Fruit fly (Drosophila melanogaster) whole organism, embryonic: ENCODE measurements around the gene CG33552.

Experiments used
- Abd-B ChIP-seq: fragments of 200-800 bp; sonication (Bioruptor generic); optimal IDR thresholded peaks from 2 replicates; lab custom pipeline; 2018; ENCODE audit warnings: missing biosample characterization, mild to moderate bottlenecking, missing genetic modification characterization, moderate library complexity
- B-H1 ChIP-seq: fragments of 200-800 bp; sonication (Bioruptor generic); IDR thresholded peaks from 3 replicates; pipeline ENCODE4 v1.3.6; 2022; ENCODE audit warnings: missing biosample characterization, missing genetic modification characterization
- BEAF-32 ChIP-seq: fragments of 200-800 bp; sonication (Bioruptor generic); optimal IDR thresholded peaks from 3 replicates; lab custom pipeline; 2017; ENCODE audit warnings: missing biosample characterization, missing genetic modification characterization, mild to moderate bottlenecking, moderate library complexity, missing genetic modification reagents
- Blimp-1 ChIP-seq: fragments of 200-800 bp; sonication (Bioruptor generic); optimal IDR thresholded peaks from 3 replicates; lab custom pipeline; 2018; ENCODE audit warnings: missing biosample characterization, missing genetic modification characterization, mild to moderate bottlenecking, moderate library complexity, missing genetic modification reagents
- CG10959 ChIP-seq: fragments of 200-800 bp; sonication (Bioruptor generic); IDR thresholded peaks from 2 replicates; pipeline ENCODE4 v1.3.6; 2022; ENCODE audit warnings: missing biosample characterization, missing genetic modification characterization
- CG12391 ChIP-seq: fragments of 200-800 bp; sonication (Bioruptor generic); optimal IDR thresholded peaks from 3 replicates; lab custom pipeline; 2018; ENCODE audit warnings: missing biosample characterization, mild to moderate bottlenecking, missing genetic modification characterization, moderate library complexity
- CG12659 ChIP-seq: fragments of 200-800 bp; sonication (Bioruptor generic); optimal IDR thresholded peaks from 3 replicates; lab custom pipeline; 2017; ENCODE audit warnings: mild to moderate bottlenecking, missing biosample characterization, missing genetic modification reagents, missing genetic modification characterization
- CG12769 ChIP-seq: fragments of 200-800 bp; sonication (Bioruptor generic); optimal IDR thresholded peaks from 2 replicates; lab custom pipeline; 2019; ENCODE audit warnings: missing biosample characterization, mild to moderate bottlenecking, missing genetic modification characterization, moderate library complexity
- CG13424 ChIP-seq: fragments of 200-800 bp; sonication (Bioruptor generic); optimal IDR thresholded peaks from 2 replicates; lab custom pipeline; 2019; ENCODE audit warnings: missing biosample characterization, mild to moderate bottlenecking, missing genetic modification characterization, moderate library complexity
- CG14667 ChIP-seq: fragments of 200-800 bp; sonication (Bioruptor generic); IDR thresholded peaks from 2 replicates; pipeline ENCODE4 v1.3.6; 2022; ENCODE audit warnings: missing biosample characterization, missing genetic modification characterization
- CG14965 ChIP-seq: fragments of 200-800 bp; sonication (Bioruptor generic); optimal IDR thresholded peaks from 2 replicates; lab custom pipeline; 2016; ENCODE audit warnings: missing biosample characterization, missing genetic modification characterization, borderline replicate concordance
- CG1602 ChIP-seq: fragments of 200-800 bp; sonication (Bioruptor generic); optimal IDR thresholded peaks from 3 replicates; lab custom pipeline; 2016; ENCODE audit warnings: missing biosample characterization, missing genetic modification characterization
- CG18764 ChIP-seq: fragments of 200-800 bp; sonication (Bioruptor generic); optimal IDR thresholded peaks from 3 replicates; lab custom pipeline; 2016; ENCODE audit warnings: missing biosample characterization, missing genetic modification characterization
- CG31365 ChIP-seq: fragments of 200-800 bp; sonication (Bioruptor generic); optimal IDR thresholded peaks from 2 replicates; lab custom pipeline; 2018; ENCODE audit warnings: missing biosample characterization, mild to moderate bottlenecking, missing genetic modification characterization
- CG34422 ChIP-seq: fragments of 200-800 bp; sonication (Bioruptor generic); IDR thresholded peaks from 3 replicates; pipeline ENCODE4 v1.3.6; 2022; ENCODE audit warnings: missing biosample characterization, missing genetic modification characterization
- CG3838 ChIP-seq: fragments of 200-800 bp; sonication (Bioruptor generic); optimal IDR thresholded peaks from 3 replicates; lab custom pipeline; 2016; ENCODE audit warnings: missing biosample characterization, missing genetic modification characterization
- CG4360 ChIP-seq: fragments of 200-800 bp; sonication (Bioruptor generic); IDR thresholded peaks from 2 replicates; pipeline ENCODE4 v1.3.6; 2022; ENCODE audit warnings: missing biosample characterization, missing genetic modification characterization
- CG6791 ChIP-seq: fragments of 200-800 bp; sonication (Bioruptor generic); IDR thresholded peaks from 3 replicates; pipeline ENCODE4 v1.3.6; 2022; ENCODE audit warnings: missing biosample characterization, missing genetic modification characterization; ENCODE audit not compliant: partially characterized antibody
- CG7271 ChIP-seq: fragments of 200-800 bp; sonication (Bioruptor generic); optimal IDR thresholded peaks from 2 replicates; lab custom pipeline; 2018; ENCODE audit warnings: missing biosample characterization, mild to moderate bottlenecking, missing genetic modification characterization, moderate library complexity
- CG8765 ChIP-seq: fragments of 200-800 bp; sonication (Bioruptor generic); IDR thresholded peaks from 2 replicates; pipeline ENCODE4 v1.3.6; 2022; ENCODE audit warnings: missing biosample characterization, missing genetic modification characterization
- Chrac-16 ChIP-seq: fragments of 200-800 bp; sonication (Bioruptor generic); optimal IDR thresholded peaks from 3 replicates; lab custom pipeline; 2016; ENCODE audit warnings: missing biosample characterization, missing genetic modification characterization
- Dad ChIP-seq: fragments of 200-800 bp; sonication (Bioruptor generic); optimal IDR thresholded peaks from 3 replicates; lab custom pipeline; 2016; ENCODE audit warnings: missing biosample characterization, missing genetic modification characterization
- Fer1 ChIP-seq: fragments of 200-800 bp; sonication (Bioruptor generic); optimal IDR thresholded peaks from 2 replicates; lab custom pipeline; 2017; ENCODE audit warnings: missing biosample characterization, mild to moderate bottlenecking, missing genetic modification characterization
- Fer3 ChIP-seq: fragments of 200-800 bp; sonication (Bioruptor generic); optimal IDR thresholded peaks from 2 replicates; lab custom pipeline; 2018; ENCODE audit warnings: missing biosample characterization, mild to moderate bottlenecking, missing genetic modification characterization, moderate library complexity
- Gug ChIP-seq: fragments of 200-800 bp; sonication (Bioruptor generic); IDR thresholded peaks from 4 replicates; pipeline ENCODE4 v1.3.6; 2022; ENCODE audit warnings: missing biosample characterization, missing genetic modification characterization
- H15 ChIP-seq: fragments of 200-800 bp; sonication (Bioruptor generic); IDR thresholded peaks from 3 replicates; pipeline ENCODE4 v1.3.6; 2022; ENCODE audit warnings: missing biosample characterization, missing genetic modification characterization
- Sin3A ChIP-seq: fragments of >200 bp; optimal IDR thresholded peaks from 2 replicates; lab custom pipeline; 2018
- Sry-δ ChIP-seq: fragments of 200-800 bp; sonication (Bioruptor generic); optimal IDR thresholded peaks from 2 replicates; lab custom pipeline; 2016; ENCODE audit warnings: missing biosample characterization, missing genetic modification characterization
- Usf ChIP-seq: fragments of 200-800 bp; sonication (Bioruptor generic); optimal IDR thresholded peaks from 2 replicates; lab custom pipeline; 2017; ENCODE audit warnings: missing genotype, missing biosample characterization, missing genetic modification characterization
- Xrp1 ChIP-seq: fragments of 200-800 bp; sonication (Bioruptor generic); IDR thresholded peaks from 2 replicates; pipeline ENCODE4 v1.3.6; 2022; ENCODE audit warnings: missing biosample characterization, missing genetic modification characterization
- bab2 ChIP-seq: fragments of 200-800 bp; sonication (Bioruptor generic); optimal IDR thresholded peaks from 2 replicates; lab custom pipeline; 2016; ENCODE audit warnings: missing biosample characterization, missing genetic modification characterization
- bcd ChIP-seq: fragments of 200-800 bp; sonication (Bioruptor generic); optimal IDR thresholded peaks from 2 replicates; lab custom pipeline; 2017; ENCODE audit warnings: missing biosample characterization, mild to moderate bottlenecking, missing genetic modification characterization
- caup ChIP-seq: fragments of 200-800 bp; sonication (Bioruptor generic); optimal IDR thresholded peaks from 3 replicates; lab custom pipeline; 2017; ENCODE audit warnings: missing biosample characterization, mild to moderate bottlenecking, missing genetic modification characterization, moderate library complexity; ENCODE audit not compliant: severe bottlenecking
- chif ChIP-seq, 2 experiments: fragments of 200-800 bp; sonication (Bioruptor generic); optimal IDR thresholded peaks; 3 replicates each; lab custom pipeline; 2016; ENCODE audit warnings: missing biosample characterization in 2 of 2, missing genetic modification characterization in 2 of 2
- fd96Cb ChIP-seq: fragments of 200-800 bp; sonication (Bioruptor generic); optimal IDR thresholded peaks from 2 replicates; lab custom pipeline; 2018; ENCODE audit warnings: missing biosample characterization, mild to moderate bottlenecking, missing genetic modification characterization, moderate library complexity
- hb ChIP-seq: fragments of 200-800 bp; sonication (Bioruptor generic); IDR thresholded peaks from 3 replicates; pipeline ENCODE4 v1.3.6; 2022; ENCODE audit warnings: missing biosample characterization, missing genetic modification characterization; ENCODE audit not compliant: partially characterized antibody
- jumu ChIP-seq: fragments of 200-800 bp; sonication (Bioruptor generic); optimal IDR thresholded peaks from 3 replicates; lab custom pipeline; 2016; ENCODE audit warnings: missing biosample characterization, missing genetic modification characterization
- ken ChIP-seq: fragments of 200-800 bp; sonication (Bioruptor generic); IDR thresholded peaks from 3 replicates; pipeline ENCODE4 v1.3.6; 2022; ENCODE audit warnings: missing biosample characterization, missing genetic modification characterization
- mam ChIP-seq: fragments of 200-800 bp; sonication (Bioruptor generic); optimal IDR thresholded peaks from 3 replicates; lab custom pipeline; 2016; ENCODE audit warnings: missing biosample characterization, missing genetic modification characterization
- nerfin-1 ChIP-seq: fragments of 200-800 bp; sonication (Bioruptor generic); optimal IDR thresholded peaks from 3 replicates; lab custom pipeline; 2019; ENCODE audit warnings: missing biosample characterization, mild to moderate bottlenecking, missing genetic modification characterization, moderate library complexity
- oc ChIP-seq: fragments of 200-800 bp; sonication (Bioruptor generic); optimal IDR thresholded peaks from 2 replicates; lab custom pipeline; 2018; ENCODE audit warnings: missing biosample characterization, mild to moderate bottlenecking, missing genetic modification characterization, moderate library complexity
- p53 ChIP-seq: fragments of 200-800 bp; sonication (Bioruptor generic); optimal IDR thresholded peaks from 2 replicates; lab custom pipeline; 2016; ENCODE audit warnings: missing biosample characterization, missing genetic modification characterization
- run ChIP-seq: fragments of 200-800 bp; sonication (Bioruptor generic); optimal IDR thresholded peaks from 3 replicates; lab custom pipeline; 2018; ENCODE audit warnings: missing biosample characterization, mild to moderate bottlenecking, missing genetic modification characterization
- tin ChIP-seq: fragments of 200-800 bp; sonication (Bioruptor generic); optimal IDR thresholded peaks from 3 replicates; lab custom pipeline; 2016; ENCODE audit warnings: missing biosample characterization, missing genetic modification characterization
- tup ChIP-seq: fragments of 200-800 bp; sonication (Bioruptor generic); optimal IDR thresholded peaks from 2 replicates; lab custom pipeline; 2016; ENCODE audit warnings: missing biosample characterization, mild to moderate bottlenecking, missing genetic modification characterization, moderate library complexity
- wdn ChIP-seq: fragments of 200-800 bp; sonication (Bioruptor generic); IDR thresholded peaks from 2 replicates; pipeline ENCODE4 v1.3.6; 2022; ENCODE audit warnings: missing biosample characterization, missing genetic modification characterization
- wor ChIP-seq: fragments of 200-800 bp; sonication (Bioruptor generic); IDR thresholded peaks from 2 replicates; pipeline ENCODE4 v1.3.6; 2022; ENCODE audit warnings: missing biosample characterization, missing genetic modification characterization
- z ChIP-seq: fragments of 200-800 bp; sonication (Bioruptor generic); IDR thresholded peaks from 3 replicates; pipeline ENCODE4 v1.3.6; 2022; ENCODE audit warnings: missing biosample characterization, missing genetic modification characterization

CG33552 gene

dm6 chr2L:16720707-16721700, 38.7 kb downstream of the CG33552 start (continued):
- TF ChIP-seq chif (GFP tag; optimal IDR thresholded peaks at IDR 0.05; lab: Kevin White, UChicago), result peak; percentile 59 to 87
- TF ChIP-seq CG10959 (GFP tag; lab: Robert Waterston, UW), result peak; percentile 93
- peak; percentile 85 for TF ChIP-seq wdn
- TF ChIP-seq CG18764, result peak; percentile 91
- peak; percentile 62 for TF ChIP-seq tup (GFP tag; lab: Kevin White, UChicago)
- TF ChIP-seq Blimp-1 (GFP tag; lab: Kevin White, UChicago), result peak; percentile 95
- TF ChIP-seq Fer1 (GFP tag; lab: Kevin White, UChicago), result peak; percentile 91
- peak; percentile 90 for TF ChIP-seq bcd (GFP tag; lab: Kevin White, UChicago)
- TF ChIP-seq nerfin-1, result peak; percentile 87
- TF ChIP-seq CG7271, result peak; percentile 95
- no peak for TF ChIP-seq hb (GFP tag; lab: Robert Waterston, UW)
- TF ChIP-seq CG6791 (GFP tag; lab: Robert Waterston, UW), result no peak
- TF ChIP-seq caup (GFP tag; lab: Kevin White, UChicago), result peak; percentile 81
- TF ChIP-seq BEAF-32, result no peak
- peak; percentile 78 for TF ChIP-seq bab2 (GFP tag; lab: Kevin White, UChicago)
- TF ChIP-seq CG14965, result no peak
- peak; percentile 98 for TF ChIP-seq Xrp1 (GFP tag; lab: Robert Waterston, UW)
- peak; percentile 93 for TF ChIP-seq fd96Cb (tag; lab: Kevin White, UChicago)
- no peak for TF ChIP-seq Sin3A (lab: Kevin White, UChicago)
- peak; percentile 56 for TF ChIP-seq mam (GFP tag; lab: Kevin White, UChicago)
- peak; percentile 94 for TF ChIP-seq ken (GFP tag; lab: Robert Waterston, UW)
- TF ChIP-seq Usf (GFP tag; lab: Kevin White, UChicago), result peak; percentile 36
- TF ChIP-seq run, result peak; percentile 91
- peak; percentile 93 for TF ChIP-seq CG14667 (GFP tag; lab: Robert Waterston, UW)
- TF ChIP-seq CG31365 (tag; lab: Kevin White, UChicago), result peak; percentile 46
- TF ChIP-seq CG4360 (GFP tag; lab: Robert Waterston, UW), result peak; percentile 84
- peak; percentile 91 for TF ChIP-seq CG8765 (GFP tag; lab: Robert Waterston, UW)
- TF ChIP-seq H15, result peak; percentile 94
- peak; percentile 90 for TF ChIP-seq CG12391 (tag; lab: Kevin White, UChicago)
- TF ChIP-seq CG1602 (GFP tag; lab: Kevin White, UChicago), result peak; percentile 86
- TF ChIP-seq CG3838 (GFP tag; lab: Kevin White, UChicago), result peak; percentile 73
- peak; percentile 61 for TF ChIP-seq jumu (GFP tag; lab: Kevin White, UChicago)
- peak; percentile 62 for TF ChIP-seq z (GFP tag; lab: Robert Waterston, UW)
- peak; percentile 90 for TF ChIP-seq CG12659
- TF ChIP-seq CG12769, result peak; percentile 67
- peak; percentile 84 for TF ChIP-seq Chrac-16 (GFP tag; lab: Kevin White, UChicago)
- peak; percentile 90 for TF ChIP-seq Gug
- TF ChIP-seq Sry-δ (GFP tag; lab: Kevin White, UChicago), result peak; percentile 35
- TF ChIP-seq oc (tag; lab: Kevin White, UChicago), result peak; percentile 96
- peak; percentile 85 for TF ChIP-seq Abd-B (GFP tag; lab: Kevin White, UChicago)
- peak; percentile 88 for TF ChIP-seq CG13424
- TF ChIP-seq tin, result peak; percentile 92
- TF ChIP-seq wor (GFP tag; lab: Robert Waterston, UW), result peak; percentile 90
- TF ChIP-seq p53 (GFP tag; lab: Kevin White, UChicago), result peak; percentile 37
- TF ChIP-seq Dad (GFP tag; lab: Kevin White, UChicago), result peak; percentile 74
- TF ChIP-seq Fer3 (tag; lab: Kevin White, UChicago), result peak; percentile 94
- peak; percentile 97 for TF ChIP-seq CG34422
- TF ChIP-seq B-H1 (GFP tag; lab: Robert Waterston, UW), result peak; percentile 95
